Fruit fly (Drosophila melanogaster): ENCODE data around the gene Keap1.

Gene Keap1

dm6 chr3R:17056905-17057251 is 22.9 kb downstream of the Keap1 start (continued):
- TF ChIP-seq CG34224 (GFP tag; IDR thresholded peaks at IDR 0.05; ENCODE audit: partially characterized antibody) (no peak), CG1024 (GFP tag; IDR thresholded peaks at IDR 0.05) (no peak), zen2 (GFP tag; IDR thresholded peaks at IDR 0.05; ENCODE audit: partially characterized antibody) (no peak), Chrac-16 (GFP tag; optimal IDR thresholded peaks at IDR 0.05) (no peak), gsb-n (tag; optimal IDR thresholded peaks at IDR 0.05) (peak; percentile 16), az2 (GFP tag; optimal IDR thresholded peaks at IDR 0.05) (no peak), unpg (GFP tag; optimal IDR thresholded peaks at IDR 0.05) (peak; percentile 15), CG1647 (GFP tag; optimal IDR thresholded peaks at IDR 0.05) (no peak), ranshi (GFP tag; IDR thresholded peaks at IDR 0.05) (no peak), zf30C (GFP tag; optimal IDR thresholded peaks at IDR 0.05) (no peak), CG2129 (GFP tag; IDR thresholded peaks at IDR 0.05; ENCODE audit: partially characterized antibody) (no peak), CG6683 (GFP tag; optimal IDR thresholded peaks at IDR 0.05) (no peak), Ssrp (tag; optimal IDR thresholded peaks at IDR 0.05) (no peak), CG4360 (GFP tag; IDR thresholded peaks at IDR 0.05) (no peak), CG14710 (tag; optimal IDR thresholded peaks at IDR 0.05) (peak; percentile 35), Neu2 (GFP tag; optimal IDR thresholded peaks at IDR 0.05; ENCODE audit: borderline replicate concordance) (no peak), CG14667 (GFP tag; IDR thresholded peaks at IDR 0.05) (no peak), CG2889 (GFP tag; IDR thresholded peaks at IDR 0.05) (no peak), CG12219 (GFP tag; optimal IDR thresholded peaks at IDR 0.05) (no peak), CG8290 (GFP tag; optimal IDR thresholded peaks at IDR 0.05) (no peak), CG8290 (tag; optimal IDR thresholded peaks at IDR 0.05) (no peak), CHES-1-like (GFP tag; optimal IDR thresholded peaks at IDR 0.05) (no peak), wor (GFP tag; IDR thresholded peaks at IDR 0.05) (no peak), CG2199 (GFP tag; IDR thresholded peaks at IDR 0.05) (no peak), hbn (GFP tag; IDR thresholded peaks at IDR 0.05; ENCODE audit: partially characterized antibody) (no peak), pnt (GFP tag; optimal IDR thresholded peaks at IDR 0.05) (peak; percentile 2), shn (GFP tag; optimal IDR thresholded peaks at IDR 0.05) (no peak), CG17186 (GFP tag; optimal IDR thresholded peaks at IDR 0.05) (peak; percentile 3), CG2116 (GFP tag; optimal IDR thresholded peaks at IDR 0.05) (no peak), Oli (tag; optimal IDR thresholded peaks at IDR 0.05) (peak; percentile 5), CG18599 (GFP tag; optimal IDR thresholded peaks at IDR 0.05) (no peak), Mrtf (GFP tag; IDR thresholded peaks at IDR 0.05) (no peak), CG8478 (optimal IDR thresholded peaks at IDR 0.05) (no peak), bowl (GFP tag; IDR thresholded peaks at IDR 0.05) (0 out of 2 replicates have a peak, but pooled peaks have one; percentile 4), zfh1 (GFP tag; IDR thresholded peaks at IDR 0.05) (no peak), pros (GFP tag; optimal IDR thresholded peaks at IDR 0.05) (no peak), CG11560 (tag; IDR thresholded peaks at IDR 0.05) (no peak), Dad (GFP tag; optimal IDR thresholded peaks at IDR 0.05) (peak; percentile 61), tin (GFP tag; optimal IDR thresholded peaks at IDR 0.05) (peak; percentile 30), CG14965 (GFP tag; optimal IDR thresholded peaks at IDR 0.05; ENCODE audit: borderline replicate concordance) (no peak), CG18011 (GFP tag; optimal IDR thresholded peaks at IDR 0.05) (no peak), chn (GFP tag; optimal IDR thresholded peaks at IDR 0.05) (no peak), CG10274 (GFP tag; optimal IDR thresholded peaks at IDR 0.05) (no peak), H15 (GFP tag; IDR thresholded peaks at IDR 0.05) (no peak), Rx (GFP tag; IDR thresholded peaks at IDR 0.05) (no peak), da (GFP tag; optimal IDR thresholded peaks at IDR 0.05) (no peak), NK7.1 (GFP tag; optimal IDR thresholded peaks at IDR 0.05) (no peak), CG15269 (tag; optimal IDR thresholded peaks at IDR 0.05) (no peak), D19A (tag; optimal IDR thresholded peaks at IDR 0.05) (peak; percentile 36), CG4617 (GFP tag; optimal IDR thresholded peaks at IDR 0.05; ENCODE audit: borderline replicate concordance) (no peak), eyg (GFP tag; optimal IDR thresholded peaks at IDR 0.05) (no peak), Sry-β (GFP tag; optimal IDR thresholded peaks at IDR 0.05) (no peak), tio (GFP tag; optimal IDR thresholded peaks at IDR 0.05) (no peak)

Data from whole organism, embryonic.